Worm (Caenorhabditis elegans) whole organism, midembryonic: Measurements from ENCODE around the gene cyp-31A3.
A peak's percentile ranks its signal among the peaks of the same experiment; 100 is the strongest.
"Not testable (repeated sequence)": the region's sequence is repeated elsewhere in the genome, so short reads cannot be mapped to it uniquely, and the experiment has no call there.

Source experiments
- T22C8.4 ChIP-seq: fragments of 200-800 bp; sonication (Bioruptor generic); IDR thresholded peaks from 2 replicates; pipeline ENCODE4 v1.3.6; 2022; ENCODE audit warnings: missing genetic modification characterization, missing compliant biosample characterization
- flt-1 ChIP-seq: fragments of 200-800 bp; sonication (Bioruptor generic); IDR thresholded peaks from 2 replicates; pipeline ENCODE4 v1.3.6; 2022; ENCODE audit warnings: missing genetic modification characterization, missing compliant biosample characterization
- klf-2 ChIP-seq: fragments of 200-800 bp; sonication (Bioruptor generic); conservative IDR thresholded peaks from 2 replicates; pipeline ENCODE4 v1.3.6; 2022; ENCODE audit warnings: missing genetic modification reagents, missing genetic modification characterization, missing compliant biosample characterization
- med-1 ChIP-seq: sonication (generic microtip); optimal IDR thresholded peaks from 2 replicates; lab custom pipeline; 2017; ENCODE audit warnings: missing genetic modification characterization, mild to moderate bottlenecking, missing compliant biosample characterization, antibody characterized with exemption, missing genetic modification reagents; ENCODE audit not compliant: insufficient read depth
- ref-1 ChIP-seq: fragments of 200-800 bp; sonication (Bioruptor generic); conservative IDR thresholded peaks from 2 replicates; pipeline ENCODE4 v1.3.6; 2022; ENCODE audit warnings: missing genetic modification reagents, missing genetic modification characterization, missing compliant biosample characterization
- ztf-29 ChIP-seq: fragments of 200-800 bp; sonication (Bioruptor generic); IDR thresholded peaks from 2 replicates; pipeline ENCODE4 v1.3.6; 2022; ENCODE audit warnings: missing genetic modification reagents, missing genetic modification characterization, missing compliant biosample characterization

ce11 chrIV:4720522-4720921 lies 40.3 kb upstream of the cyp-31A3 start:
- not testable (repeated sequence) for TF ChIP-seq flt-1 (GFP tag; lab: Robert Waterston, UW); klf-2 (GFP tag; lab: Robert Waterston, UW); ref-1 (GFP tag; lab: Robert Waterston, UW); med-1; ztf-29
- peak; percentile 24; the same call in 1 of the 2 replicates for TF ChIP-seq T22C8.4 (GFP tag; lab: Robert Waterston, UW)
